Fruit fly (Drosophila melanogaster) whole organism, prepupa: ENCODE results near the gene eIF3h.

Source experiments
- CG10669 ChIP-seq: fragments of 200-800 bp; sonication (Bioruptor generic); optimal IDR thresholded peaks from 3 replicates; lab custom pipeline; 2018; ENCODE audit warnings: missing biosample characterization, mild to moderate bottlenecking, missing genetic modification characterization, moderate library complexity
- CG11294 ChIP-seq: fragments of 200-800 bp; sonication (Bioruptor generic); IDR thresholded peaks from 2 replicates; pipeline ENCODE4 v1.3.6; 2022; ENCODE audit warnings: missing biosample characterization, missing genetic modification characterization
- CG11762 ChIP-seq: fragments of 200-800 bp; sonication (Bioruptor generic); optimal IDR thresholded peaks from 3 replicates; lab custom pipeline; 2016; ENCODE audit warnings: missing biosample characterization, missing genetic modification characterization; ENCODE audit not compliant: insufficient read depth
- CG11902 ChIP-seq: fragments of 200-800 bp; sonication (Bioruptor generic); optimal IDR thresholded peaks from 3 replicates; lab custom pipeline; 2016; ENCODE audit warnings: missing biosample characterization, missing genetic modification characterization
- CG1621 ChIP-seq: fragments of 200-800 bp; sonication (Bioruptor generic); optimal IDR thresholded peaks from 3 replicates; lab custom pipeline; 2018; ENCODE audit warnings: missing biosample characterization, mild to moderate bottlenecking, missing genetic modification characterization
- CG16779 ChIP-seq: fragments of 200-800 bp; sonication (Bioruptor generic); optimal IDR thresholded peaks from 3 replicates; lab custom pipeline; 2017; ENCODE audit warnings: missing biosample characterization, mild to moderate bottlenecking, missing genetic modification characterization
- CG3032 ChIP-seq: fragments of 200-800 bp; optimal IDR thresholded peaks from 2 replicates; lab custom pipeline; 2019; ENCODE audit warnings: missing biosample characterization, mild to moderate bottlenecking, missing genetic modification characterization, moderate library complexity
- CG31627 ChIP-seq: fragments of 200-800 bp; sonication (Bioruptor generic); optimal IDR thresholded peaks from 3 replicates; lab custom pipeline; 2016; ENCODE audit warnings: missing biosample characterization, missing genetic modification characterization
- CG32006 ChIP-seq: fragments of 200-800 bp; sonication (Bioruptor generic); optimal IDR thresholded peaks from 3 replicates; lab custom pipeline; 2017; ENCODE audit warnings: missing biosample characterization, mild to moderate bottlenecking, missing genetic modification characterization
- CG3919 ChIP-seq: fragments of 200-800 bp; sonication (Bioruptor generic); optimal IDR thresholded peaks from 3 replicates; lab custom pipeline; 2016; ENCODE audit warnings: missing biosample characterization, missing genetic modification characterization
- CG6163 ChIP-seq: fragments of 200-800 bp; sonication (Bioruptor generic); IDR thresholded peaks from 3 replicates; pipeline ENCODE4 v1.3.6; 2022; ENCODE audit warnings: missing biosample characterization, missing genetic modification characterization
- CG6276 ChIP-seq: fragments of 200-800 bp; sonication (Bioruptor generic); optimal IDR thresholded peaks from 2 replicates; lab custom pipeline; 2017; ENCODE audit warnings: missing biosample characterization, mild to moderate bottlenecking, missing genetic modification characterization
- CG6792 ChIP-seq: fragments of 200-800 bp; sonication (Bioruptor generic); optimal IDR thresholded peaks from 3 replicates; lab custom pipeline; 2016; ENCODE audit warnings: missing biosample characterization, missing genetic modification characterization
- CG6808 ChIP-seq: fragments of 200-800 bp; sonication (Bioruptor generic); optimal IDR thresholded peaks from 3 replicates; lab custom pipeline; 2017; ENCODE audit warnings: missing biosample characterization, missing genetic modification characterization, mild to moderate bottlenecking, moderate library complexity, missing genetic modification reagents
- CG7368 ChIP-seq: fragments of 200-800 bp; sonication (Bioruptor generic); optimal IDR thresholded peaks from 3 replicates; lab custom pipeline; 2016; ENCODE audit warnings: missing biosample characterization, missing genetic modification characterization
- CG8119 ChIP-seq: fragments of 200-800 bp; sonication (Bioruptor generic); IDR thresholded peaks from 3 replicates; pipeline ENCODE4 v1.3.6; 2022; ENCODE audit warnings: missing biosample characterization, missing genetic modification characterization
- CG8632 ChIP-seq: fragments of 200-800 bp; sonication (Bioruptor generic); optimal IDR thresholded peaks from 3 replicates; lab custom pipeline; 2016; ENCODE audit warnings: missing biosample characterization, missing genetic modification characterization
- CG9139 ChIP-seq: fragments of 200-800 bp; sonication (Bioruptor generic); optimal IDR thresholded peaks from 3 replicates; lab custom pipeline; 2017; ENCODE audit warnings: missing biosample characterization, mild to moderate bottlenecking, missing genetic modification characterization
- Eip75B ChIP-seq: fragments of 200-800 bp; sonication (Bioruptor generic); optimal IDR thresholded peaks from 3 replicates; lab custom pipeline; 2016; ENCODE audit warnings: missing biosample characterization, missing genetic modification characterization
- Eip78C ChIP-seq: fragments of 200-800 bp; sonication (Bioruptor generic); peaks from one replicate; lab custom pipeline; 2016; ENCODE audit warnings: missing biosample characterization, missing genetic modification characterization
- Eip93F ChIP-seq: fragments of 200-800 bp; sonication (Bioruptor generic); optimal IDR thresholded peaks from 2 replicates; lab custom pipeline; 2016; ENCODE audit warnings: missing biosample characterization, mild to moderate bottlenecking, missing genetic modification characterization
- Ets21C ChIP-seq: fragments of 200-800 bp; sonication (Bioruptor generic); optimal IDR thresholded peaks from 3 replicates; lab custom pipeline; 2016; ENCODE audit warnings: missing biosample characterization, missing genetic modification characterization
- Ets96B ChIP-seq: fragments of 200-800 bp; optimal IDR thresholded peaks from 2 replicates; lab custom pipeline; 2019; ENCODE audit warnings: missing biosample characterization, mild to moderate bottlenecking, missing genetic modification characterization, moderate library complexity
- Gug ChIP-seq: fragments of 200-800 bp; sonication (Bioruptor generic); IDR thresholded peaks from 2 replicates; pipeline ENCODE4 v1.3.6; 2022; ENCODE audit warnings: missing biosample characterization, missing genetic modification characterization
- Hr38 ChIP-seq: sonication (Bioruptor generic); optimal IDR thresholded peaks from 2 replicates; lab custom pipeline; 2016; ENCODE audit warnings: missing biosample characterization, missing genetic modification characterization
- Hr39 ChIP-seq: fragments of 200-800 bp; sonication (Bioruptor generic); optimal IDR thresholded peaks from 2 replicates; lab custom pipeline; 2016; ENCODE audit warnings: missing biosample characterization, missing genetic modification characterization
- Hr4 ChIP-seq: fragments of 200-800 bp; sonication (Bioruptor generic); optimal IDR thresholded peaks from 3 replicates; lab custom pipeline; 2016; ENCODE audit warnings: missing biosample characterization, missing genetic modification characterization
- Lpt ChIP-seq: fragments of 200-800 bp; sonication (Bioruptor generic); optimal IDR thresholded peaks from 3 replicates; lab custom pipeline; 2016; ENCODE audit warnings: missing biosample characterization, missing genetic modification characterization
- Met ChIP-seq: fragments of 200-800 bp; sonication (Bioruptor generic); optimal IDR thresholded peaks from 3 replicates; lab custom pipeline; 2016; ENCODE audit warnings: missing biosample characterization, missing genetic modification characterization
- Smox ChIP-seq: fragments of 200-800 bp; sonication (Bioruptor generic); optimal IDR thresholded peaks from 3 replicates; lab custom pipeline; 2016; ENCODE audit warnings: missing biosample characterization, missing genetic modification characterization
- Sox102F ChIP-seq: fragments of 200-800 bp; sonication (Bioruptor generic); optimal IDR thresholded peaks from 2 replicates; lab custom pipeline; 2016; ENCODE audit warnings: missing biosample characterization, mild to moderate bottlenecking, missing genetic modification characterization
- Sox14 ChIP-seq: fragments of 200-800 bp; sonication (Bioruptor generic); optimal IDR thresholded peaks from 3 replicates; lab custom pipeline; 2016; ENCODE audit warnings: missing biosample characterization, missing genetic modification characterization
- achi ChIP-seq: fragments of 200-800 bp; sonication (Bioruptor generic); optimal IDR thresholded peaks from 3 replicates; lab custom pipeline; 2016; ENCODE audit warnings: missing biosample characterization, missing genetic modification characterization
- dac ChIP-seq: fragments of 200-800 bp; sonication (Bioruptor generic); optimal IDR thresholded peaks from 2 replicates; lab custom pipeline; 2017; ENCODE audit warnings: missing biosample characterization, mild to moderate bottlenecking, missing genetic modification characterization
- dsx ChIP-seq: fragments of 200-800 bp; optimal IDR thresholded peaks from 3 replicates; lab custom pipeline; 2019; ENCODE audit warnings: missing biosample characterization, mild to moderate bottlenecking, missing genetic modification characterization, moderate library complexity; ENCODE audit not compliant: poor library complexity, severe bottlenecking
- eg ChIP-seq: fragments of 200-800 bp; sonication (Bioruptor generic); IDR thresholded peaks from 3 replicates; pipeline ENCODE4 v1.3.6; 2022; ENCODE audit warnings: missing biosample characterization, missing genetic modification characterization
- esn ChIP-seq: fragments of 200-800 bp; sonication (Bioruptor generic); optimal IDR thresholded peaks from 2 replicates; lab custom pipeline; 2016; ENCODE audit warnings: missing biosample characterization, mild to moderate bottlenecking, missing genetic modification characterization, moderate library complexity
- fd59A ChIP-seq: fragments of 200-800 bp; sonication (Bioruptor generic); optimal IDR thresholded peaks from 2 replicates; lab custom pipeline; 2017; ENCODE audit warnings: missing biosample characterization, mild to moderate bottlenecking, missing genetic modification characterization, missing genetic modification reagents
- fkh ChIP-seq: fragments of 200-800 bp; sonication (Bioruptor generic); optimal IDR thresholded peaks from 3 replicates; lab custom pipeline; 2017; ENCODE audit warnings: missing biosample characterization, mild to moderate bottlenecking, missing genetic modification characterization, moderate library complexity
- lz ChIP-seq: fragments of 200-800 bp; sonication (Bioruptor generic); optimal IDR thresholded peaks from 3 replicates; lab custom pipeline; 2016; ENCODE audit warnings: missing biosample characterization, missing genetic modification characterization
- net ChIP-seq: fragments of 200-800 bp; sonication (Bioruptor generic); optimal IDR thresholded peaks from 3 replicates; lab custom pipeline; 2016; ENCODE audit warnings: missing biosample characterization, missing genetic modification characterization
- salr ChIP-seq, 2 experiments: fragments of 200-800 bp; sonication (Bioruptor generic); optimal IDR thresholded peaks; 3 replicates each; lab custom pipeline; 2016 to 2018; ENCODE audit warnings: missing biosample characterization in 2 of 2, missing genetic modification characterization in 2 of 2, mild to moderate bottlenecking in 1 of 2
- spab ChIP-seq: fragments of 200-800 bp; sonication (Bioruptor generic); optimal IDR thresholded peaks from 2 replicates; lab custom pipeline; 2017; ENCODE audit warnings: missing biosample characterization, mild to moderate bottlenecking, missing genetic modification characterization, missing genetic modification reagents
- ss ChIP-seq, 2 experiments: fragments of 200-800 bp; sonication (Bioruptor generic); optimal IDR thresholded peaks; 2 replicates in 1 of 2; 3 replicates in 1 of 2; lab custom pipeline; 2017 to 2018; ENCODE audit warnings: mild to moderate bottlenecking in 2 of 2, missing biosample characterization in 2 of 2, missing genetic modification characterization in 2 of 2, moderate library complexity in 1 of 2
- svp ChIP-seq: fragments of 200-800 bp; sonication (Bioruptor generic); peaks from one replicate; lab custom pipeline; 2016; ENCODE audit warnings: missing biosample characterization, missing genetic modification characterization
- topi ChIP-seq: fragments of 200-800 bp; sonication (Bioruptor generic); optimal IDR thresholded peaks from 3 replicates; lab custom pipeline; 2016; ENCODE audit warnings: missing biosample characterization, missing genetic modification characterization
- vri ChIP-seq: fragments of 200-800 bp; sonication (Bioruptor generic); optimal IDR thresholded peaks from 3 replicates; lab custom pipeline; 2016; ENCODE audit warnings: missing biosample characterization, mild to moderate bottlenecking, missing genetic modification characterization

The eIF3h gene

DNA sequence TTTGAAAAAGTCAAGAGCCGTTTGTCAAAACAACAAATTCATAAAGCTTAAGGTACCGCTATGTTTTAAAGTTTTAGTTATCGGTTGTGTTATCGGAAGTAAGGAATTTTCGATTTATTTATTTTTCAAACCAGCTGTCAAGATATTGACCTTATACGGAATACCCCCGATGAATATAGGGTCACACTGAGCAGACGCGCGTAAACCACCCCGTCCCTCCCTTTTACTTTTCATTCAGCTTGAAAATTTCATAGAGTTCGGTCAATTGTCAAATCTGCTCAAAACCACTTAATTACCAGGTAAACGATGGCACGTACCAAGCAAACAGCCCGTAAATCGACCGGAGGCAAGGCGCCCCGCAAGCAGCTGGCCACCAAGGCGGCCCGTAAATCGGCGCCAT lies 2.1 kb upstream of the eIF3h start, which contains the start of the genes CG14036 and His3.3A:
CG14036 (minus strand) TSS at position 64 of the 400 bp plus-strand sequence.
His3.3A (plus strand) TSS at position 106 of the 400 bp plus-strand sequence.
- no peak for TF ChIP-seq CG6808 (GFP tag; lab: Kevin White, UChicago)
- TF ChIP-seq fkh (GFP tag; lab: Kevin White, UChicago), result peak; percentile 92
- no peak for TF ChIP-seq CG10669 (GFP tag; lab: Kevin White, UChicago)
- TF ChIP-seq CG11762 (GFP tag; lab: Kevin White, UChicago), result no peak
- TF ChIP-seq ss (GFP tag; optimal IDR thresholded peaks at IDR 0.05; lab: Kevin White, UChicago), result no peak
- TF ChIP-seq esn, result peak; percentile 31
- no peak for TF ChIP-seq salr (GFP tag; optimal IDR thresholded peaks at IDR 0.05; lab: Kevin White, UChicago)
- no peak for TF ChIP-seq CG31627 (GFP tag; lab: Kevin White, UChicago)
- peak; percentile 49 for TF ChIP-seq achi (GFP tag; lab: Kevin White, UChicago)
- peak; percentile 30 for TF ChIP-seq CG1621
- TF ChIP-seq CG6792 (GFP tag; lab: Kevin White, UChicago), result no peak
- no peak for TF ChIP-seq net
- TF ChIP-seq Met (GFP tag; lab: Kevin White, UChicago), result no peak
- no peak for TF ChIP-seq dac (GFP tag; lab: Kevin White, UChicago)
- TF ChIP-seq Sox14 (GFP tag; lab: Kevin White, UChicago), result peak; percentile 0
- peak; percentile 6 for TF ChIP-seq svp (GFP tag; lab: Kevin White, UChicago)
- no peak for TF ChIP-seq Hr39
- TF ChIP-seq lz (GFP tag; lab: Kevin White, UChicago), result no peak
- TF ChIP-seq Eip78C (GFP tag; lab: Kevin White, UChicago), result peak; percentile 60
- no peak for TF ChIP-seq Ets21C (GFP tag; lab: Kevin White, UChicago)
- TF ChIP-seq Ets96B (tag; lab: Kevin White, UChicago), result no peak
- TF ChIP-seq Eip93F (GFP tag; lab: Kevin White, UChicago), result no peak

DNA sequence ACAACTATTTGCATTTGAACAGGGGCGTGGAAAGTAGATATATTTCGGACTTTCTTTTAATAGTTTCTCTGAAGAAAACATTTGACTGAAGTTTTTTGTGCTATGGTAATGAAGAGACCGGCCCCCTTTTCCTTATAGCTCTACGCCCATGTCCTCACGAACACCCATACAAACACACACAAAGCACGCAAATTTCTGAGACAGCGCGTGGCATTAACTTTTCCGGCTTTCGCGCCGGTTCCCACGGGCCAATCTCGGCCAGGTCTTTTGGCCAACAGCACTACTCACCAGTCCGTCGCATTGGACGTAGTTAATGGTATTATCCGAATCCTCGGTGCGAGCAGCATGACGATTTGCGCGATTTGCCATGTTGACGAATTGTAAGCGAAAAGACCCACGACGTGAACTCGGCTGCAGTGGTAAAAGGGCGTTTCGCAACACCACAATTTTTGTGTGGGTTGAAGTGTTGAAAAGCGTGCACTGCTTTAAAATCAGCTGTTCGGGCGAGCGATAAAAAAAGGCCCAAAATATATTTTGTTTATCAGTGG lies 453 bp downstream of the eIF3h start, which contains the start of gene senju:
senju (plus strand) TSS at position 477 of the 548 bp plus-strand sequence.
- TF ChIP-seq Sox14 (GFP tag; lab: Kevin White, UChicago) (peak; percentile 91), CG32006 (peak; percentile 86), CG7368 (peak; percentile 83), fd59A (GFP tag; lab: Kevin White, UChicago) (peak; percentile 57), CG6276 (GFP tag; lab: Kevin White, UChicago) (no peak), Lpt (GFP tag; lab: Kevin White, UChicago) (peak; percentile 79), Eip93F (GFP tag; lab: Kevin White, UChicago) (no peak), CG16779 (tag; lab: Kevin White, UChicago) (peak; percentile 58), topi (peak; percentile 86), Hr39 (peak; percentile 84), CG8119 (peak; percentile 87), Hr4 (GFP tag; lab: Kevin White, UChicago) (peak; percentile 89), ss (GFP tag; optimal IDR thresholded peaks at IDR 0.05; lab: Kevin White, UChicago) (peak; percentile 71 to 73), Eip75B (peak; percentile 83), CG6163 (GFP tag; lab: Robert Waterston, UW) (peak; percentile 92), CG6792 (GFP tag; lab: Kevin White, UChicago) (peak; percentile 90), fkh (GFP tag; lab: Kevin White, UChicago) (peak; percentile 83), spab (peak; percentile 75), CG1621 (peak; percentile 80), Hr38 (GFP tag; lab: Kevin White, UChicago) (peak; percentile 29), CG8632 (GFP tag; lab: Kevin White, UChicago) (peak; percentile 80), dac (GFP tag; lab: Kevin White, UChicago) (peak; percentile 80), CG11294 (GFP tag; lab: Robert Waterston, UW) (peak; percentile 62), CG3919 (peak; percentile 93), Gug (GFP tag; lab: Robert Waterston, UW) (peak; percentile 61), lz (GFP tag; lab: Kevin White, UChicago) (peak; percentile 89), Smox (GFP tag; lab: Kevin White, UChicago) (peak; percentile 84), Sox102F (GFP tag; lab: Kevin White, UChicago) (peak; percentile 86), dsx (GFP tag; lab: Kevin White, UChicago) (peak; percentile 59), CG11762 (GFP tag; lab: Kevin White, UChicago) (peak; percentile 75), CG9139 (GFP tag; lab: Kevin White, UChicago) (peak; percentile 51), CG3032 (tag; lab: Kevin White, UChicago) (peak; percentile 68), esn (peak; percentile 92), Ets21C (GFP tag; lab: Kevin White, UChicago) (peak; percentile 82), vri (GFP tag; lab: Kevin White, UChicago) (peak; percentile 85), eg (GFP tag; lab: Robert Waterston, UW) (peak; percentile 91), CG11902 (GFP tag; lab: Kevin White, UChicago) (peak; percentile 72), Ets96B (tag; lab: Kevin White, UChicago) (peak; percentile 77)
